Fruit fly (Drosophila melanogaster) ovary, adult (tissue): ENCODE measurements around the gene CG13252.

ENCODE experiments used
- CG17801 ChIP-seq: fragments of 200-800 bp; optimal IDR thresholded peaks from 2 replicates; lab custom pipeline; 2019; ENCODE audit warnings: missing biosample characterization, mild to moderate bottlenecking, missing genetic modification characterization, moderate library complexity; ENCODE audit not compliant: partially characterized antibody

CG13252 gene

DNA sequence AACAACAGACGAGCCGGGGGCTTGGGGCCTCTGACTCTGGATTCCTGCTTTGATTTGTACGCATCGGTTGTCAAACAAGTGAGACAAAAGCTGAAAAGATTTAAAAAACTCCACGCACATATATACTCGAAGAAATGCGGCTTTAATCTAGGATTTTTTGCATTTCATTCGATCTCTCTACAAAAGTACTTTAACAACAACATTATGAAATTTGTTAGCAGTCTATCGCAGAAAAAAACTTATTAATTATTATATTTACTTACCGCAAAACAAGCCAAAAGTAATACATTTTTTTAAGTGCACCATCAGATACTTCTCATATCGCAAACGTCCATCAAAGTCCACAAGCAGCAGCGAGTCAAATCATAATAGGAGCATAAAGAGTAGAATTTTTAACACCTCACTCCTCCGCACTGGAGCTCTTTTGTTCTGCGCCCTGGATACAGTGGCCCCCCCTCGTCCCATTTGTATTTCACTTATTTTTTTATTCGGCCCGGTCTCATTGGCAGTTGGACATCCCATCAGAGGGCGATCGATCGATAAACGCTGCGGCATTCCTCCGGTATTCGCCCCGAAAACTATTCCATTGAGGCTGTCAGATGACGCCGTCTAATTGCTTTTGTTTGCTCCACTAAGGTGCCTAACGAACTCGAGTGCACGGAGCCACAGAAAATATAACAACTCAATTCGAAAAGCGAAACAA, 19.8 kb upstream of the CG13252 start:
- TF ChIP-seq CG17801 (GFP tag; lab: Kevin White, UChicago) = no peak

DNA sequence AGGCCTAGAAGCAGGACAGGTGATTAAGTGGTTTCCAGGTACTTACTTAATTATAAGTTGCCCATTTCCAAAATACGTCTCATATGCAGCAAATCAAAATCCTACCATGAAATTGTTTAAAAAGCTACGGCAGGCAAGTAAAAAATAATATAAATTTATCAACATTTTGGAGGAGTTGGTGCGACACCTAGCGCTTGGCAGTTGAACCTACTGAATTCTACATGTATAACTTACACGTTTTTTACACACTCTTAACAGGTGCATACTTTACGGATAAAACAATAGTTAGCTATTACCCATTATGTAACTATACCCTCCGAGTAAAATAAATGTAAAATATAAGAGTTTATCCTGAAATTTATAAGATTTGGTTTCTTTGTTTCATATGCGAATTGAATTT, 19.0 kb upstream of the CG13252 start:
- no peak for TF ChIP-seq CG17801 (GFP tag; lab: Kevin White, UChicago)

DNA sequence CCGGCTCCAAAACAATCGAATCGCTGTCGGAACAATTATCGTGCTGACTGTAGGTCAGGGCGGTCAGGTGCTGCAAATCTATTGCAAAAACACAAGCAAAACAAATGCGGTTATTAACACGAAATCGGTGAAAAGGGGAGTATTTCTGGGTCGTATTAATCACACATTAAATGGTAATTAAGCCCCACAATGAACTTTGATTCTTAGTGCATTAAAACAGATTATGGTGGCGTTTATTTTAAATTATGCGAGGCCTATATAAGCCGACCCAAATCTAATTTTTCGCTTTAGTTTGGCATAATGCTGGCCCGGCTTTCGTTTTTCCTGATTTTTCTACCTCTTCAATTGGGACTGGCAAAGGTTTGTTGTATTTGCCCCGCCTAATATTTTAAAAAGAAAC, 16.6 kb upstream of the CG13252 start, which contains the start of gene CG34260:
TSS of gene CG34260 (plus strand) at position 301 of the 400 bp plus-strand sequence.
- TF ChIP-seq CG17801 (GFP tag; lab: Kevin White, UChicago) = no peak

DNA sequence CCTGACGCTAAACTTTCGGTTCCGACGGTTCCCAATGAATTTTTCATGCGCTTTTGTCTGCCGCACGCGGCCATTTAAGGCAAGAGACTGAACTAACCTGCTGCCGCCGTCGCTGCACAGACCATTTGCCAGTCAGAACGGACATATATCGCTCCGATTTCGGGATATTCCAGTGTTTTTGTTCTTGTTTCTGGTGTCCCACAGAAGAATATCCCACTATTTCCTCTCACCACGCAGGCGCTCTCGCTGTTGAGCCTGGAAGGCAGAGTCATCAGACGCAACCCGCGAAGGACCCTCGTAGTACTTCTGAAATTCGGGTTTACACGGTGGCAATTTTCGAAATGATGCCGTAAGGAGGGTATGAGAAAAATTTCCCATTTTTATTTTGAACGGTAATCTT, 11.3 kb upstream of the CG13252 start, which contains the start of gene cmpy:
TSS of gene cmpy (minus strand) at position 101 of the 400 bp plus-strand sequence.
- TF ChIP-seq CG17801 (GFP tag; lab: Kevin White, UChicago) = no peak

DNA sequence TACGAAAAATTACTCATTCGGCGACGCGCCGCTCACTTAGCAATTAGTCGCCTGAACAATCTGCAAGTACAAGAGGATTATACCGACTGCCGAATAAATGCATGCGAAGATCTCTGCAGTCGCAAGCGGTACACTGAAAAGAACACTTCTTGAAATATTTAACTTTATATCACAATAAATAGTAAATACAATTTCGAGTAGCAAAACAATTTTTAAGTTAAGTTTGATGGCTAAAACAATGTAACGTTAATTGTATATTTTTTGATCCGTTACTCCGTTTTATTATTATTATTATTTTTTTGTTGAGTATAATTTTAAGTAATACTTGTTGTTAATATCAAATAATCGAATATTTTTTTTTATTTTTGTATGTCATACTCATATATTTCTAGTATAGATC, 976 bp upstream of the CG13252 start:
- peak; percentile 27 for TF ChIP-seq CG17801 (GFP tag; lab: Kevin White, UChicago)

DNA sequence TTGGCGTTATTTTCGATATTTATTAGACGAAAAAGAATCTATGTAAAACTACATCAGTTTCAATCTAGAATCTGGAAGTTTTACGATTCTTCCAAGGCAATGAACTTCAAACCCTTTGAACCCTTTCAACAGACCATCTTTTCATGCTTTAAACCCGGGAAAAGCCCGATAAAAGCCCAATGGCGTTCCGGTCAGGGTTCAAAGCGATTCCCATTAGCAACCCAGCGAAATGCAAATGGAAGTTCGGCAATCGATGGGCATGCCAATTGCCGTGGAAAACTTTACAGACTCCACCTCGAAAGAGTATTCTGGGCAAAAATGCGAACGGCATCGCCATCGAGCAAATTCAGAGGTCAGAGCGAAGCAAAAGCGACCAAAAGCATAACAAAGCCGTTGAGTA, 2.1 kb downstream of the CG13252 start:
- TF ChIP-seq CG17801 (GFP tag; lab: Kevin White, UChicago) = no peak

DNA sequence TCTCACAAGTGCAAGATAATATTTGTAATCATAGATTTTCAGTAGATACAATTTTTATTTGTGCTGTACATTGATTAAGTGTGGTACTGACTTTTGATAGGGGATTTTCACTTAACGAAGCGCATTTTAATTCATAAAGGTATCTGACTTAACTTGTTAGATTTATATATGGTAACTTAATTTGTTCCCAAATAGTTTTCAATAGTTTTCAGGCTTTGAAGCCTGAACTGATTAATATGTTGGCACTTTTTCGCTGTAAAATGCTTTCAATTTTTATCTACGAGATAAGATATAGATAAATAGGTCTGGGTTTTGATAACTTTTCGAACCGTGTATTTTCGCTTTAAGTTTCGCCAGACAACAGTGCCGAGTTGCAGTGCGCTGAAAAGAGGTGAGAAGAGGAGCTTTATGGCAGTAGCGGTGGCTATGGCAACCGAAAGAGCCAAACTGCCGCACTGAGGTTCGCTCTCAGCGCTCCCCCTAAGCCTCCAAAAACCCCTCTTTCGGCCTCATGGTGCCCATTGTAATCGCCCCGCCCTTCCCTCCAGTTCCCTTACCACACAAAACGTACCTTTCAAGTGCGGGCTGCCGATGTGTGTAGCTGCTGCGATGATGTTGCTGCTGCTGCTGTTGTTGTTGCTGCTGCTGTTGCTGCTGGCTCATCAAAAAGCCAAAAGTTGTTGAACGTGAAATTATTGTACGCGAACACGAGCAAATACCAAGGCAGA, 3.3 kb downstream of the CG13252 start:
- no peak for TF ChIP-seq CG17801 (GFP tag; lab: Kevin White, UChicago)

DNA sequence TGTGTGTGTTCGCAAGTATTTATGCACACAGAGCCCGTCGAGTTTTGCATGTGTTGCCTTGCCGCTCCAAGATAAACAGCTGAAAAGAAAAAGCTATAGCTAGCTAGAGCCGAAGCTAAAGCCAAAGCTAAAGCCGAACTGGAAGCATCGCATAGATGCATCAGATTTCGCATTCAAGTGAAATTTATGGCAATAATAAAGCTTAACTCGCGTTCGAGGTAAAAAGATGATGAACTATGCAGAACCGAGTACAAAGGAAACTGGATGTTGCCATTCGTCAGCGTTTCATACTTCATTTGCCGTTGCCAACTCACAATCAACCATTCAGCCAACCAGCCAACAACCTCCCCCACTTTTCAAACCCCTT, 3.9 kb downstream of the CG13252 start:
- no peak for TF ChIP-seq CG17801 (GFP tag; lab: Kevin White, UChicago)

DNA sequence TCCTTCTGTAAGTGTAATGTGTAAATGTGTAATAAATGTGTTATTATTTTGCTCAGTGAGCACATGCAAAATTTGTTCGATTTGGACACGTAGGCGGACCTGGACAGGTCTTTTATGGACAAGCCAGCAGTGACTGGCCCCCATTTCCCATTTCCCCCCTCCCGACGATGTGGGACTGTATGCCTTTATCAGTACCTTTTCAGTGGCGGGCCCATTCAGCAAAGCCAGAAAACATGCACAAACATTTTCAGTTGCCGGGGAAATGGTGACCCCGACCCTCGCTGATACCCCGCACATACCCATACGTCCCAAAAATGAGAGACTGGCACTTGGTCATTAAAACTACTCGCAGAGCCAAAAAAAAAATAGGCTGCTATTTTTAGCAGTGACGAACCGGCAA, 5.9 kb downstream of the CG13252 start:
- TF ChIP-seq CG17801 (GFP tag; lab: Kevin White, UChicago) = no peak

DNA sequence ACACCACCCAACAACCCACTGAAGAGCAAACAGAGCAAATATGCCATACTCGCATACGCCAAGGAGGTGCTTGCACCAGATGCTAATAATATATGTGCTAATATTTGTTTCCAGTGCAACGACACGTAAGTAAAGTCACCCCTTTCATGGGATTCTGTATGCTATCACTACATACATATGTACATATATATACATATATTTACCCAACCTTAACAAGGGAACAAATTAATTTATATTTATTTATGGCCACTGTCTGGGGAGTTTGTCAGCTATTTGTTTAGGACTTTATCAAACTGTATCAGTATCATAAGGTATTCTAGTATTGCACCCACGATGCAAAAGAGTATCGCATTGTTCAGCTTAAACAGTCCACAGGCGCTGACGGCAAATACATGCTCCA, 7.0 kb downstream of the CG13252 start:
- no peak for TF ChIP-seq CG17801 (GFP tag; lab: Kevin White, UChicago)

DNA sequence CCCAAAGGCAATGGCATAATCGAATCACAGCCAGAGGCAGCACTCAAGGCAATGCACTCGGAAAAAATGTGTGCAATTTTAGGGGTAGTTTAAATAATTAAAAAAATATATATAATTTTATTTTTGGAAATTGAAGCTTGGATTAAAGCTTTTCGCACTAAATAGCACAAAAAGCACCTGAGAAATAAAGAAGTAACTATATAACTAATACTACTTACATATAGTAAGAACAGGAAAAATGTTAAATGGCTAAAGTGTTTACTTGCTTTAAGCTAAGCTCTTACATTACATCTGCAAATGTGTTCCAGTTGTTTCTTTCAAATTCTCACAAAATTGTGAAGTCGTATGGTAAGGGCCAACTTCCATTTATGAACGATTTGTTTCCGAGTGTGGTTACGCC, 9.0 kb downstream of the CG13252 start, which contains the start of gene Gr77a:
TSS of gene Gr77a (minus strand) at position 17 of the 400 bp plus-strand sequence.
- TF ChIP-seq CG17801 (GFP tag; lab: Kevin White, UChicago) = no peak

DNA sequence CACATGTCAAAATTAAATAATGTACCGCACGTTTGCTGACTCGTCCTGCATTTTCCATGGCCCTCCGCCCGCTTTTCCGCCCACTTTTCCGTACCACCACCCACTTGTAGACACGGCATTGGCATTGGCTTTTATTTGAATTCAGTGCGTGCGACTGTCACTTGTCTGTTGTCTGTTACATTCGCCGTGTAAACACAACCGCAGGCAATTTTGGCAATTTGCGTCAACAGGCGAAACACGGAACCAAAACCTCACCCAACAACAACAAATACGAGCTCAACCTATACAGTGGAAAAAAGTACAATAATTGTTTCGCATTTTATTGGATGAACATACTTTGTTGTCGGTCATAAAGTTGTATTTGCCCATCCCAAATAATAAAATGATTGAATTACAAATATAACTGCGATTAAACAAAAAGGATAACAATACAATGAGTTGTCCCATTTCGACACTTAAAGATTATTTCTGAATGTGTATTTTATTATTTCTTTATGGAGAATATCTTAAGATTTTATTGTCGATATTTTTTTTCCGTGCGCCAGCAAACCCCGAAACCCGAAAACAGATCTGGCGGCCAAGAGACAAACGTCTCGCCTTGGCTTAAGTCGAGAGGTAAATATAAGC, 17.0 kb downstream of the CG13252 start:
- no peak for TF ChIP-seq CG17801 (GFP tag; lab: Kevin White, UChicago)

DNA sequence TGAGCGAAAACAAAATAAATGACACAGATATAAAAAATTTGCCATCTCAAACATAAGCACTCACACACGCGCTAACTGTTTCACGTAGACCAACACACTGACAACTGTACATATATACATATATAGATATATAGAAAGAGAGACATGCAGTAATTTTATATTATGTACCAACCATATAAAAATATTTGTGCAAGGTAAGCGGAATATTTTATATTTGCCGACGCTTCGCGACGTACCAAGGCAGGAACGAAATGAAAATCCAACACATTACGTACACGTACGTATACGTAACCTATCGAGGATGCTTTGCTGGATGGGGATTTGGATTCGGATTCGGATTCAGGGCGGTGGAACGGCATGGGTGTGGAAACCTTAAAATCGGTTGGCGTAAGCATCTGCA, 18.2 kb downstream of the CG13252 start:
- TF ChIP-seq CG17801 (GFP tag; lab: Kevin White, UChicago) = no peak

DNA sequence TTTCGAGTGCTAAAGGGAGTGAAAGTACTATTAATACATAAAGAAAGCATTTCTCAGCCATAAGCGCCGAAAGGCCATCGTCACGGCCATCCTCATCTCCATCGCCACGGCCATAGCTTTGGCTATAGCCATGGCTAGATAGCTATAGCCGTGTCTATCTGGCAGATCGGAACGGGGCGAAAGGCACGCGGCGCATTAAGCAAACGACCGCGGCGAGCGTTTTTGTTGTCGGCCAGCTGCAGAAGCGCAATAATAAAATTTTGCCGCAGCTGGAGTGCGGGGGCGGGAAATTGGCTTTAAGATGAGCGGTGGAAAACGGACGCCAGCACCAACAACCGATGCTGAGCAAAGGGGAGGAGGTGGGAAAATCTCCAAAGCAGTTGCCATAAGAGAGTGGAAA, 20.0 kb downstream of the CG13252 start:
- TF ChIP-seq CG17801 (GFP tag; lab: Kevin White, UChicago) = no peak

DNA sequence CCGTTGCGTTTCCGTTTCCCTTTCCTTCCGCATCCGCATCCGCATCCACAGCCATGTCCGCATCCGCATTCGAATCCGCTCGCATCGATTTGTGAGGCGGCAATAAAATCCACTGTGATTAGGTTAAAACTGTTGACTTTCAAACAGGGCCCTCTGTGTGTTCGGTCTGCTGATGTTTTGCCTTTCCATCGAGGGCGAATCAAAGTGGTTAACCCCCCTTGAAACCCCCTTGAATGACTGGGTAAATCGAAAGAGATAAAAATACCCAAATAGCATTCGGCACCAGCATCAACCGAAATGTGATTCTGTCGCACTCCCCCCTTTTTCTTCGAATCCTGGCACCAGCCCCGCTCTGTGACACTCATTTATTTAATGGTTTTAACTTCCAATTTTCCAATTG, 22.6 kb downstream of the CG13252 start:
- TF ChIP-seq CG17801 (GFP tag; lab: Kevin White, UChicago) = no peak
